Fruit fly (Drosophila melanogaster) whole organism: ENCODE results near the gene CG4069.

ENCODE experiments used
- CG8478 ChIP-seq: fragments of >200 bp; optimal IDR thresholded peaks from 2 replicates; lab custom pipeline; 2018; ENCODE audit warnings: inconsistent platforms
- Dll ChIP-seq: fragments of >200 bp; optimal IDR thresholded peaks from 2 replicates; lab custom pipeline; 2017
- EcR ChIP-seq, 2 experiments: fragments of >200 bp; optimal IDR thresholded peaks; 2 replicates each; lab custom pipeline; 2017; ENCODE audit warnings: missing biosample characterization in 2 of 2, missing genetic modification characterization in 2 of 2, missing genetic modification reagents in 2 of 2
- pan ChIP-seq: fragments of >200 bp; optimal IDR thresholded peaks from 2 replicates; lab custom pipeline; 2017
- psq ChIP-seq: fragments of >200 bp; optimal IDR thresholded peaks from 2 replicates; lab custom pipeline; 2017
- usp ChIP-seq: fragments of >200 bp; optimal IDR thresholded peaks from 2 replicates; lab custom pipeline; 2017; ENCODE audit warnings: missing biosample characterization, missing genetic modification characterization, mixed read lengths

CG4069 gene

DNA sequence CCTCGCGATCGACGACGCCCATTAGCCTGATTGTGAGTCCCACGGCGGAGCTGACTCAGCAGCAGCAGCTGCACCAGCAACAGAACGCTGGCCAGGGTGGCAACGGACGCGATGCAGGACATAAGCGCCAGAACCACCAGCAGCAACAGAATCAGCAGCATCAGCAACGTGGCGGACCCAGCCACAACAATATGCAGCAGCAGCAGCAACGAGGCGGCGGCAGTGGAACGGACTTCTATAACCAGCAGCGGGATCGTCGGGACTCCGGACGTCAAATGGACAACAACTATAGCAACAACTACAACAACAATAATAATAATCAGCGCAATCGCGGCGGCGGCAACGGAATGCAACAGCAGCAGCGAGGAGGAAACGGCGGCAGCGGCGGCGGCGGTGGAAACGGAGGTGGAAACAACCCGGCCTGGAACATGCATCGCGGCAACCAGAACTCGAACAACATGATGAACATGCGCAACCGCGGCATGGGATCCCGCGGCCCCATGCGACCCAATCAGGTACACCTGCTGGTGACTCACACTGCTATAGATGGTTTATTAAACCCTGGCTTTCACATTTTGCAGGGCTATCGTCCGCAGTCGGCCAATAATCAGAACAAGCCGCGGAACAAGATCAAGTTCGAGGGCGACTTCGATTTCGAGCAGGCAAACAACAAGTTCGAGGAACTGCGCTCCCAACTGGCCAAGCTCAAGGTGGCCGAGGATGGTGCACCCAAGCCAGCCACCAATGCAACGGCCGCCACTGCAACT lies 19.5 kb downstream of the CG4069 start:
- TF ChIP-seq Dll (lab: Kevin White, UChicago), result no peak
- no peak for TF ChIP-seq pan (lab: Kevin White, UChicago)
- no peak for TF ChIP-seq psq (lab: Kevin White, UChicago)
- no peak for TF ChIP-seq usp (GFP tag; lab: Kevin White, UChicago)
- TF ChIP-seq EcR (GFP tag; optimal IDR thresholded peaks at IDR 0.05; lab: Kevin White, UChicago), result no peak
- TF ChIP-seq CG8478 (lab: Kevin White, UChicago), result no peak

DNA sequence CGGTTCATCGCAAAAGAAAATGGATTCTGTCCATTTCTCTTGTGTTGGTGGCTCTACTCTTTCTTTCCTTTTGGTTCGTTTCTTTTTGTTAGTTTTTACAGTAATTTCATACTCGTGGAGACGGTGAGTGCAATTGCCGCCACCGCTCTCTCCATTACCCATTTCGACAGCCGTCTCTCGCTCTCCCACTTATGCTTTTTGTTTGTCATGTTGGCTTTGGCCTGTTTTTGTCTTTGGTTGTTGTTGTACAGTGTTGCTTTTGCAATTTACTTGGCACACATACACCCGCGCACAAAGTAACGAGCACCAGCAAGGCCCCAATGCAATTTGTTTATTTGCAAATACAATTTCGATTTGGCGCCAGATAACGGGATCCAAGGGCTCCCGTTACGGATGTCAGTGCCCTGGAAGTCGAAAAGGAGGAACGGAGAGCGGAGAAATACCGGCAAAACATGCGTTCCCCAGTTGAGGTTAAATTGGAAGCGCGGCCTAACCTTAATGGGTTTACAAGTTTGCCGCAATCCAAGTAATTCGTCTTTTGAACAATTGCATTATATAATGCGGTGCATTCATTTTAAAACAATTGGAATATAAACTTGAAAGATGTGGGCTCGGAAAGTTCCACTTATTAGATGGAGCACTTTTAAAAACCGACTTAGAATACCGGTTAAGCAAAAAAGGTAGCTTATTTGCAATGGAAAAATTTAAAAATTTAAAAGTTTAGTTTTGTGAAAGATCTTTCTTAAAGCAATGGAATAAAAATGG lies 21.2 kb downstream of the CG4069 start:
- TF ChIP-seq Dll (lab: Kevin White, UChicago) (peak; percentile 43), EcR (GFP tag; optimal IDR thresholded peaks at IDR 0.05; lab: Kevin White, UChicago) (no peak)

dm6 chr3L:12514762-12515215 lies 22.3 kb downstream of the CG4069 start, which contains the start of the genes sti and tral:
Gene sti (minus strand): TSS chr3L:12514815.
Gene tral (plus strand): TSS chr3L:12515059.
- TF ChIP-seq Dll (lab: Kevin White, UChicago), result no peak
- no peak for TF ChIP-seq psq (lab: Kevin White, UChicago)
- TF ChIP-seq pan (lab: Kevin White, UChicago), result no peak
- no peak for TF ChIP-seq EcR (GFP tag; optimal IDR thresholded peaks at IDR 0.05; lab: Kevin White, UChicago)
- TF ChIP-seq CG8478 (lab: Kevin White, UChicago), result no peak
- TF ChIP-seq usp (GFP tag; lab: Kevin White, UChicago), result no peak

DNA sequence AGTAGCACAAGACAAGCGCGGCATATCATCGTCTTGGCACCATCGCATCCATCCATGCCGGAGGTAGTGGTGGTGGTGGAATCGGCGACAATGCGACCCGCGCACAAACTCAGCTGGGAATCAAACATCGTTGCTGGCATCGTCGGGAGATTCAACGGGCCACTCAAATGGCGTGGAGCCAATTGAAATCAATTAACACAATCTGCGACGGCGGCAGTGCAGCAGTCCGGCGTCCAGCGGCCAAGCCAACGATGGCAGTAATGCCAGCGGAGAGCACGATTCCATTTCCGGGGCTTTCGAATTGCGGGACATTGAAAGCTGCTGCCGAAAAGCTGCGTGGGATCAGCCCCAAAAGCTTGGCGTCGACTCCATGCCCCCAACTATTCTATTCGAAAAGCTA lies 29.5 kb downstream of the CG4069 start, which contains the start of gene CG10654:
Gene CG10654, minus strand, starts transcription at position 270 of the 400 bp plus-strand sequence.
- TF ChIP-seq psq (lab: Kevin White, UChicago) (no peak), pan (lab: Kevin White, UChicago) (no peak), EcR (GFP tag; optimal IDR thresholded peaks at IDR 0.05; lab: Kevin White, UChicago) (no peak), usp (GFP tag; lab: Kevin White, UChicago) (no peak), CG8478 (lab: Kevin White, UChicago) (no peak), Dll (lab: Kevin White, UChicago) (no peak)

DNA sequence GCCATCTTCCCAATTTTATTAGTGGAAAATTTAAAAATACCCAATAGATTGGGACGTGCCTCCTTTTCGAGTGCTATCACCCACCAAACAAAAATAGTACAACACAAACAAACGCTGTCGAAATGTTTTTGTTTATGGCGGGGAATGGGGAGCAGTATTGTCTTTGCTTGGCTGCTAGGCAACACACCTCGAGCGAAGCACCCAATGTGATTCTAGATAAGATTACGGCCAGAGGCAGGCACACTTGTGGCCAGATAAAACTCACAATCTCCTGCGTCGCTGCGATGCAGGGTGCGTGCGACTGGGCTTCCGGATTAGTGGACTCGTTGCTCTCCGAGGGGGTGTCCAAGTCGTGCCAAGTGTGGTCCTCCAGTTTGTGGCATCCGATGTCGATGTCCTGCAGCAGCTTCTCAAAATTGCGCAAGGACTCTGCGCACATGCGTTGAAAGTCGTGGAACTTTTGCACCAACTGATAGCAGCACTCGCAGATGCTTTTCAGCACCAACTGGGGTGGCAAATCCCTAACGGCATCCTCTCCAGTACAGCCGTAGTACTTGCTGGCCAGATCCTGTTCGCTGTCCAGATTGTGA lies 30.1 kb downstream of the CG4069 start:
- TF ChIP-seq EcR (GFP tag; optimal IDR thresholded peaks at IDR 0.05; lab: Kevin White, UChicago) (no peak), CG8478 (lab: Kevin White, UChicago) (no peak), usp (GFP tag; lab: Kevin White, UChicago) (no peak), psq (lab: Kevin White, UChicago) (no peak), pan (lab: Kevin White, UChicago) (no peak), Dll (lab: Kevin White, UChicago) (no peak)

DNA sequence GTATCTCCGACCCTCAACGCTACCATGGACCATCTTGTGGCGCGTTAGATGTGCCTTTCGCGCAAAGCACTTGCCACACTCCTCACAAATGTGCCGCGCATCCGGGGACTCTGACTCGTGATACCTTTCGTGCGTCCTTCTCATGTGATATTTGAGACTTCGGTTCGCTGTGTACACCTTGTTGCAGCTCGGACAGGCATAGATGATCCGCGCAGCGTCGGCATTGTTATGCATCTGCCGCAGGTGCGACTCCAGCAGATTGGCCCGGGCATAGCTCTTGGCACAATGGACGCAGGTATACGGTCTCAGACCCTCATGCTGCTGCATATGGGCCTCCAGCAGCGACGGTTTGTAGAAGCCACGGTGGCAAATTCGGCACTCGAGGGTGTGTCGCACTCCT lies 31.1 kb downstream of the CG4069 start:
- TF ChIP-seq usp (GFP tag; lab: Kevin White, UChicago) (no peak), psq (lab: Kevin White, UChicago) (no peak), CG8478 (lab: Kevin White, UChicago) (no peak), pan (lab: Kevin White, UChicago) (no peak), EcR (GFP tag; optimal IDR thresholded peaks at IDR 0.05; lab: Kevin White, UChicago) (no peak), Dll (lab: Kevin White, UChicago) (no peak)

dm6 chr3L:12503865-12504650 lies 33.1 kb downstream of the CG4069 start, which contains the start of the genes CG10646 and vih:
Gene CG10646 (minus strand): TSS chr3L:12503894.
Gene vih (plus strand): TSS chr3L:12504292.
- TF ChIP-seq CG8478 (lab: Kevin White, UChicago) (no peak), usp (GFP tag; lab: Kevin White, UChicago) (no peak), psq (lab: Kevin White, UChicago) (no peak), pan (lab: Kevin White, UChicago) (no peak), Dll (lab: Kevin White, UChicago) (no peak), EcR (GFP tag; optimal IDR thresholded peaks at IDR 0.05; lab: Kevin White, UChicago) (no peak)

DNA sequence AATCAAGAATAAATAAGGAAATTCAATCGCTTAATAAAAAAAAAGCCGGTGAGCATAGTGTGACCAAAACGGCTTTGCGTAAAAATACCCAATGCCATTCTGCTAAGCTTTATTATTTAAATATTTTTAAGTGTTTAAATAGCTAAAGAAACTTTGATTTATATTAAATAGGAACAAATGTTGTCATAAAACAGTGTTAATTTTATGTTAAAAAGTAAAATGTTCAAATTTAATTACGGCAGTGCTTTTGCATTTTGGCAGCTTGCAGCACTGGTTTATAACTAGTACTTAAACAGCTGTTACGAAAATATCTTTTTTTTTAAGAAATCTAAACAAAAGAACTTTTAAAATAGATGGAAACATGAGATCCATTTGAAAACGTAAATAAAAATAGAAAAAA lies 35.9 kb downstream of the CG4069 start, which contains the start of the genes CG10638 and CG10681:
Gene CG10638, minus strand, starts transcription at position 63 of the 400 bp plus-strand sequence.
Gene CG10681, plus strand, starts transcription at position 265 of the 400 bp plus-strand sequence.
- no peak for TF ChIP-seq EcR (GFP tag; optimal IDR thresholded peaks at IDR 0.05; lab: Kevin White, UChicago)
- no peak for TF ChIP-seq usp (GFP tag; lab: Kevin White, UChicago)
- no peak for TF ChIP-seq Dll (lab: Kevin White, UChicago)
- TF ChIP-seq psq (lab: Kevin White, UChicago), result no peak
- TF ChIP-seq CG8478 (lab: Kevin White, UChicago), result no peak
- no peak for TF ChIP-seq pan (lab: Kevin White, UChicago)

DNA sequence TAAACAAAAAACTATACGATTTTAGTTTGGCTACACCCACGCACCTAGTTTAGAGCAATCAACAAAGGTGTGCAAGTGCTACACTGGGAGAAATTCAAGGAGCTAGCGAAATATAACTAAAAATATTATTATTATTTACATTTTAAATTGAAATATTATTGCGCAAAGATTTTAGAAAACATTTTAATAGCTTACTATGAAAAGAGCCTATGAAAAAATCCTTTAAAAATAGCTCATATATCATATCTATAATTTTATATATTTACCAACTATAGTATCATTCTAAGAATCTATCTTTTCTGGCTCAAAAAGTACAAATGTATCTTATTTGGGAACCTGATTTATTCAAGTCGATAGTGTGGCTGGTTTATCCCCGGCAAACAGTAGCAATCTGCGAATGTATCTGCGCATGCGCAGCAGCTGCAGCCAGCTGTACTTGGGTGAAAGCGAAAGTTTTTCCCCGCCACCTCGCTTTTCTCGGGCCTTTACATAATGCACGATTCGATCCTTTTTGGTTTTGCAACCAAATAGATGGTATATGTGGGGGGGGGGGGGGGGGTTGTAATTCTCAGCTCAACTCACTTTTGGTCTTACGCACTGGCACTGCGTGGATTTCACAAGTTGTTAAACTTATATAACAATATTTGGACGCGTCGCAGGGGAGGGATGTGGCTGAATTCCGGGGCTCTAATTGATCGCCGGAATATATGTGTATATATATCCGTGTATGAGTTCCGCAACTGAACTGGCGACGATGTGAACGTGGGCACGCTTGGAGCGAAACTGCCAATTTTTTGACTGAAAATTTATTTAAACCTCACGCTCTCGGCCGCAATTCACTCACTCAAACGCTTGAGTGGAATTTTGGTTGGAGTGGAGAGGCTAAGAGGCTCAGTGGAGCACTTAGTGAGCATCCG lies 40.4 kb downstream of the CG4069 start, which contains the start of gene CG10657:
Gene CG10657, minus strand, starts transcription at position 789 of the 917 bp plus-strand sequence.
- TF ChIP-seq psq (lab: Kevin White, UChicago), result no peak
- no peak for TF ChIP-seq CG8478 (lab: Kevin White, UChicago)
- TF ChIP-seq EcR (GFP tag; optimal IDR thresholded peaks at IDR 0.05; lab: Kevin White, UChicago), result no peak
- TF ChIP-seq usp (GFP tag; lab: Kevin White, UChicago), result no peak
- TF ChIP-seq pan (lab: Kevin White, UChicago), result no peak
- TF ChIP-seq Dll (lab: Kevin White, UChicago), result no peak
